Fruit fly (Drosophila melanogaster): ENCODE results near the gene CG33658.

Gene CG33658

DNA sequence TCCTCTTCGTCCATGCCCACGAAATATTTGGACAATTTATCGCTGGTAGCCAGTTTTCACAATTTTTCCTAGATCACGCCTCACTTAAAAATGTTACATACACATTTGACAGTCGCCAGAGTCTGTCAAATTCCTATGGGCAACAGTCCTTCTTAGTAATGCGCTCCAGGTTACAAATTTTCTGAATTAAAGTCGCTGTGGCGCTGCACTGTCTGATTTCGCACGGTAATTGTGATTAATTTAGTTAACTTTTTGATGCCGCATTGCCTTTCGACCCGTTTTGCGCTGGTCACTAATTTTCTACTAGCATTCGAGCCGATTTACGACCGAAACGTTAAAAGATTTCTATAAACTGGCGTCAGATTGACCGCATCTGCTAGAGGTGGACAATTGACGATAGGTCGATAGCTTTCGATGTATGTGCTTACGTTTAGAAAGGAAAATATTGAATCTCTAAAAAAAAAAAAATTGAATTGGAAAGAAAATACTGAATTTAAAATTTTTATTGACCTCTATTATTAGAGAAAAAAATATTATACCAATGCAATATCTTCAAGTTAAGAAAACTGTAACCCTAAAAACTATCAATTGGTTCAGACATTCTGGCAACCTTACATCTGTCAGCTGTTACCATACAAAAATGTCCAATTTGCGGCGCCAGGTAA, 27.2 kb downstream of the CG33658 start, which contains the start of the genes lili and CG34150 (continued):
- TF ChIP-seq Hnf4 (GFP tag; optimal IDR thresholded peaks at IDR 0.05) = peak; percentile 89
- TF ChIP-seq CG32264 (GFP tag; optimal IDR thresholded peaks at IDR 0.05) = peak; percentile 46

DNA sequence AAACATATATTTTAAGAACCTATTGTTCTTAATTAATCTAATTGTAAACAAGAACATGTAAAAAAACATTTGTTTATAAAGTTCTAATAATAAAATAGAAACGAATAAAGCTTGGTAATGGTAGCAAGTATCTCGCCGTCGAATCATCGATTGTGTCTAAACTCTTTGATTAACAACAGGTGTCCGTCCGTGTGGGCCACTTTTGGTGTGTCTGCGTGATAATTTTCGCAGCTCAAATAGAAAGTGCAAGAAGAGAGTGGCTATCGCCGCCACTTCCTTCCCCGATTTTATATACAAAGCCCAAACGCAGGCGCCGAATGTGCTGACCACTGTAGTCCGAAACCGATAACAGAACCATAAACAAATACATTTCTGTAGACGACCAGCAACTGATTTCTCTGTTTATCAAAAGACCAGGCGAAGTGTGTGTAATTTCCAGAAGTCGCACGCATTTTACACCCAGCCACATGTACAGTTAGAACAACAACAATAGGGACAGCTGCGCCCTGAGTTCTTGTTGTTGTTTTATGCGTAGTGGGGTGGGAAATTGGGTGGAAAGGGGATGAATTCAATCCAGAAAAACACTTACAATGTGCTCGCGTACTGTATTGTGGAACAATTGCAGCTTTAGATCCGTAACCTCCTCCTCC, 27.9 kb downstream of the CG33658 start:
- TF ChIP-seq ey (GFP tag; optimal IDR thresholded peaks at IDR 0.05) (no peak), Hnf4 (GFP tag; optimal IDR thresholded peaks at IDR 0.05) (no peak), Hr78 (GFP tag; optimal IDR thresholded peaks at IDR 0.05) (no peak), sage (GFP tag; optimal IDR thresholded peaks at IDR 0.05) (no peak), CG9705 (GFP tag; optimal IDR thresholded peaks at IDR 0.05) (no peak), Abd-B (GFP tag; optimal IDR thresholded peaks at IDR 0.05) (no peak), woc (GFP tag; optimal IDR thresholded peaks at IDR 0.05) (no peak), CG32264 (GFP tag; optimal IDR thresholded peaks at IDR 0.05) (no peak), jim (GFP tag; optimal IDR thresholded peaks at IDR 0.05) (no peak), dsf (GFP tag; optimal IDR thresholded peaks at IDR 0.05; ENCODE audit: borderline replicate concordance) (no peak), HLH106 (tag; optimal IDR thresholded peaks at IDR 0.05) (no peak)

DNA sequence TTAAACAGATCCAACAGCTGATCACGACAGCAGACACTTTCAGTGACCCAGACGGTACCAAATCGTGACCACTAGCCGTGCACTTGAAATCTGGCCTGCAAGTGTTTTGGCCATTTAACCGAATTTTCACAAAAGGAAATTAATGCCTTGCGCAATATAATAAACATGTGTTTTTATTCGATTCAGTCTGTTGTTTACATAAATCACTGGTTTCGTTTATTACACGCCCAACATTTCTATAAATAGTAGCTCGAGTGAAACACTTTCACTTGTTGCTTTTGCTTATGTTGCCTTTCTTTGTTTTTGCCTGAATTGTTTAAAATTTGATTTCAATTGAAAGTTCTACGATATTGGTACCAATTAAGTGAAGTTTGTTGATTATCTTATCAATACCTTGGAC, 28.6 kb downstream of the CG33658 start:
- TF ChIP-seq Dfd (GFP tag; optimal IDR thresholded peaks at IDR 0.05) (no peak), ey (GFP tag; optimal IDR thresholded peaks at IDR 0.05) (no peak), Rel (GFP tag; optimal IDR thresholded peaks at IDR 0.05) (no peak), Rel (tag; optimal IDR thresholded peaks at IDR 0.05) (no peak), Mio (GFP tag; optimal IDR thresholded peaks at IDR 0.05) (no peak)

DNA sequence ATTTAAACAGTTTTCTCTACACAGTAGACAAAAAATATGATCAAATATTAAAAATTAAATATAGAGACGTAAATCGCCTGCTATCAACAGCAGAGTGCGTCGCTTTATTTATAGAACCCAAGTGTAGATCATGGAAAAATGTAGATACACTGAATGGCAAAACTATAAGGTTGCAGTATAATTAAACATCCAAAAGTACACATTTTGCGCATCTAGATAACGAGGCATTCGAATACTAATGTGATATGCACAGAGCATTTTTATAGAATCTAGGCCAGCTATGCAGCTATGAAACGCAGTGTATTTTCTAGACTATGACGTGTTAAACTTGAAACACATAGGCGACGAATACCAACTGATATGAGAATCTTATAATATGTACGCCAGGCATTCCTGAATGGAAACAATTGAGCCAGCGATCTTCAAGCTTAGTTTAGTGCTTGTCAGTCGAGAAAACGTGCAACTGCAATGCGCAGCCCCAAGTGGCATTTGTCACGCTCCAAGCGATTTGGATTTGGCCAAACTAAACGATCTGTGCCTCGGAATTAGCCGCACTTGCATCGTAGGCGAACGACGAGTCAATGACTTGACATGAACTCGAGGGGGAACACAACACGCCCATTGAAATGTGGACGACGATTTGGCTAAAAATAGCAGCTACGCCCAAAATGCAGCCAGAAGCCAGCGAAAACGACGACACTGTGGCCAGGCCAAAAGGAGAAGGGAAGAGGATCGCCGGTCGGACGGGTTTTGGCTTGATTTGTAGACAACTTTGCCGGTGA, 29.9 kb downstream of the CG33658 start:
- TF ChIP-seq Rel (GFP tag; optimal IDR thresholded peaks at IDR 0.05) (peak; percentile 4), Rel (tag; optimal IDR thresholded peaks at IDR 0.05) (peak; percentile 65), N (GFP tag; optimal IDR thresholded peaks at IDR 0.05) (no peak), Myc (optimal IDR thresholded peaks at IDR 0.05) (no peak), lola (GFP tag; optimal IDR thresholded peaks at IDR 0.05) (no peak), sage (GFP tag; optimal IDR thresholded peaks at IDR 0.05) (peak; percentile 58), CG32264 (GFP tag; optimal IDR thresholded peaks at IDR 0.05) (peak; percentile 83), brk (GFP tag; optimal IDR thresholded peaks at IDR 0.05) (peak; percentile 74), dl (GFP tag; optimal IDR thresholded peaks at IDR 0.05; ENCODE audit: insufficient read depth in 1 of 2, partially characterized antibody in 2 of 2) (no peak), rgr (GFP tag; optimal IDR thresholded peaks at IDR 0.05) (peak; percentile 96), dsf (GFP tag; optimal IDR thresholded peaks at IDR 0.05; ENCODE audit: borderline replicate concordance) (peak; percentile 61), jim (GFP tag; optimal IDR thresholded peaks at IDR 0.05) (no peak), fru (GFP tag; optimal IDR thresholded peaks at IDR 0.05) (peak; percentile 95), CG9705 (GFP tag; optimal IDR thresholded peaks at IDR 0.05) (peak; percentile 41), OdsH (GFP tag; optimal IDR thresholded peaks at IDR 0.05) (peak; percentile 94), ey (GFP tag; optimal IDR thresholded peaks at IDR 0.05) (peak; percentile 96), usp (GFP tag; optimal IDR thresholded peaks at IDR 0.05) (no peak), Mio (GFP tag; optimal IDR thresholded peaks at IDR 0.05) (peak; percentile 66), dmrt93B (GFP tag; optimal IDR thresholded peaks at IDR 0.05) (peak; percentile 81), Abd-B (GFP tag; optimal IDR thresholded peaks at IDR 0.05) (no peak), tai (GFP tag; optimal IDR thresholded peaks at IDR 0.05) (peak; percentile 91), Hnf4 (GFP tag; optimal IDR thresholded peaks at IDR 0.05) (peak; percentile 94), Dfd (GFP tag; optimal IDR thresholded peaks at IDR 0.05) (no peak), br (GFP tag; optimal IDR thresholded peaks at IDR 0.05) (peak; percentile 94), HLH106 (tag; optimal IDR thresholded peaks at IDR 0.05) (peak; percentile 91), sv (GFP tag; optimal IDR thresholded peaks at IDR 0.05) (peak; percentile 88), Vsx2 (GFP tag; optimal IDR thresholded peaks at IDR 0.05; ENCODE audit: partially characterized antibody) (no peak), Hr83 (GFP tag; optimal IDR thresholded peaks at IDR 0.05; ENCODE audit: poor library complexity, severe bottlenecking) (peak; percentile 58), Jra (GFP tag; optimal IDR thresholded peaks at IDR 0.05) (peak; percentile 92), pan (optimal IDR thresholded peaks at IDR 0.05) (no peak), foxo (GFP tag; optimal IDR thresholded peaks at IDR 0.05) (peak; percentile 87 to 95), Dif (GFP tag; optimal IDR thresholded peaks at IDR 0.05; ENCODE audit: partially characterized antibody) (no peak), psq (GFP tag; optimal IDR thresholded peaks at IDR 0.05) (peak; percentile 85), Hr78 (GFP tag; optimal IDR thresholded peaks at IDR 0.05) (no peak), woc (GFP tag; optimal IDR thresholded peaks at IDR 0.05) (peak; percentile 73), GATAd (GFP tag; optimal IDR thresholded peaks at IDR 0.05) (peak; percentile 78), CrebA (GFP tag; optimal IDR thresholded peaks at IDR 0.05; ENCODE audit: borderline replicate concordance) (no peak), Sp1 (GFP tag; optimal IDR thresholded peaks at IDR 0.05) (peak; percentile 89), h (GFP tag; optimal IDR thresholded peaks at IDR 0.05) (peak; percentile 97)

Measured in whole organism, wandering third instar larva.